Worm (Caenorhabditis elegans) whole organism, early embryonic: ENCODE data around the gene nhr-269.
"Not testable (repeated sequence)": the region's sequence is repeated elsewhere in the genome, so short reads cannot be mapped to it uniquely, and the experiment has no call there.

ENCODE experiments used
- F13C5.2 ChIP-seq: sonication (generic microtip); optimal IDR thresholded peaks from 2 replicates; lab custom pipeline; 2017; ENCODE audit warnings: mild to moderate bottlenecking, missing genetic modification characterization, inconsistent platforms, missing compliant biosample characterization
- ama-1 ChIP-seq: fragments of 150-350 bp; optimal IDR thresholded peaks from 2 replicates; lab custom pipeline; 2014
- pes-1 ChIP-seq: fragments of 200-800 bp; sonication (Bioruptor generic); IDR thresholded peaks from 2 replicates; pipeline ENCODE4 v1.3.6; 2022; ENCODE audit warnings: missing genetic modification reagents, missing genetic modification characterization, missing compliant biosample characterization

DNA sequence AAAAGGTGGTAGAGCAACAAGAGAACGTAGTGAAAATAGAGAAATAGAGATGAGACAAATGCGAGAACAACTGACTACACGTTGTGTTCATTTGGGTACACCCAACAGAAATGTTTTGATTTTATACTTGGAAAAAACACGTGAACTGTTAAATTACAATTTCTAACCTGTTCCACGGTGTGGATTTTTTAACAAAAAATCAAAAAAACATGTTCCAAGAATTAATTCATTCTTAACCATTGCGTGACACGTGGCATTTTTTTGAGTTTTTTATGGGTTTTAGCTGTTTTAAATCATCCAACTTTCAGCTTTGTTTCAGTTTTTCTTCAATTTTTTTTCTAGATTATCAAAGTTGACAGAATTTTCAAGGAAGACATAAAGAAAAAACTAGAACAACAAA is 8.2 kb downstream of the nhr-269 start, which contains the start of gene ech-1.1:
- TF ChIP-seq pes-1 (GFP tag; lab: Robert Waterston, UW); F13C5.2 (tag; lab: Kevin White, UChicago); ama-1 (lab: Kevin White, UChicago): not testable (repeated sequence)
